Fruit fly (Drosophila melanogaster) whole organism, embryonic: ENCODE measurements around the gene Rtnl1.

Experiments used
- Abd-B ChIP-seq: fragments of 200-800 bp; sonication (Bioruptor generic); optimal IDR thresholded peaks from 2 replicates; lab custom pipeline; 2018; ENCODE audit warnings: missing biosample characterization, mild to moderate bottlenecking, missing genetic modification characterization, moderate library complexity
- Bteb2 ChIP-seq: fragments of 200-800 bp; sonication (Bioruptor generic); optimal IDR thresholded peaks from 2 replicates; lab custom pipeline; 2016; ENCODE audit warnings: missing biosample characterization, missing genetic modification characterization
- CG13296 ChIP-seq: fragments of 200-800 bp; sonication (Bioruptor generic); optimal IDR thresholded peaks from 3 replicates; lab custom pipeline; 2018; ENCODE audit warnings: missing biosample characterization, mild to moderate bottlenecking, missing genetic modification characterization
- CG13424 ChIP-seq: fragments of 200-800 bp; sonication (Bioruptor generic); optimal IDR thresholded peaks from 2 replicates; lab custom pipeline; 2019; ENCODE audit warnings: missing biosample characterization, mild to moderate bottlenecking, missing genetic modification characterization, moderate library complexity
- CG1647 ChIP-seq: fragments of 200-800 bp; sonication (Bioruptor generic); optimal IDR thresholded peaks from 3 replicates; lab custom pipeline; 2016; ENCODE audit warnings: missing biosample characterization, missing genetic modification characterization
- CG18599 ChIP-seq: fragments of 200-800 bp; sonication (Bioruptor generic); optimal IDR thresholded peaks from 3 replicates; lab custom pipeline; 2017; ENCODE audit warnings: missing biosample characterization, missing genetic modification characterization, mild to moderate bottlenecking, moderate library complexity, missing genetic modification reagents
- CG2889 ChIP-seq: fragments of 200-800 bp; sonication (Bioruptor generic); IDR thresholded peaks from 3 replicates; pipeline ENCODE4 v1.3.6; 2022; ENCODE audit warnings: missing biosample characterization, missing genetic modification characterization
- CG30403 ChIP-seq: fragments of 200-800 bp; sonication (Bioruptor generic); optimal IDR thresholded peaks from 3 replicates; lab custom pipeline; 2016; ENCODE audit warnings: missing biosample characterization, missing genetic modification characterization
- CG43689 ChIP-seq: fragments of 200-800 bp; sonication (Bioruptor generic); IDR thresholded peaks from 2 replicates; pipeline ENCODE4 v1.3.6; 2022; ENCODE audit warnings: missing biosample characterization, missing genetic modification characterization
- CG4404 ChIP-seq: fragments of 200-800 bp; sonication (Bioruptor generic); IDR thresholded peaks from 2 replicates; pipeline ENCODE4 v1.3.6; 2022; ENCODE audit warnings: missing biosample characterization, missing genetic modification characterization
- CG4730 ChIP-seq: fragments of 200-800 bp; sonication (Bioruptor generic); IDR thresholded peaks from 2 replicates; pipeline ENCODE4 v1.3.6; 2022; ENCODE audit warnings: missing biosample characterization, missing genetic modification characterization
- CG4820 ChIP-seq: fragments of 200-800 bp; sonication (Bioruptor generic); optimal IDR thresholded peaks from 3 replicates; lab custom pipeline; 2016; ENCODE audit warnings: missing biosample characterization, missing genetic modification characterization
- CG6254 ChIP-seq: fragments of 200-800 bp; sonication (Bioruptor generic); optimal IDR thresholded peaks from 3 replicates; lab custom pipeline; 2017; ENCODE audit warnings: mild to moderate bottlenecking, missing biosample characterization, missing genetic modification reagents, missing genetic modification characterization
- CG6683 ChIP-seq: fragments of 200-800 bp; sonication (Bioruptor generic); optimal IDR thresholded peaks from 2 replicates; lab custom pipeline; 2017; ENCODE audit warnings: missing biosample characterization, mild to moderate bottlenecking, missing genetic modification characterization, missing genetic modification reagents
- CG6689 ChIP-seq: fragments of 200-800 bp; sonication (Bioruptor generic); IDR thresholded peaks from 2 replicates; pipeline ENCODE4 v1.3.6; 2022; ENCODE audit warnings: missing biosample characterization, missing genetic modification characterization
- CG6765 ChIP-seq: fragments of 200-800 bp; sonication (Bioruptor generic); optimal IDR thresholded peaks from 3 replicates; lab custom pipeline; 2017; ENCODE audit warnings: missing biosample characterization, mild to moderate bottlenecking, missing genetic modification characterization
- CG7928 ChIP-seq: fragments of 200-800 bp; sonication (Bioruptor generic); optimal IDR thresholded peaks from 2 replicates; lab custom pipeline; 2017; ENCODE audit warnings: missing biosample characterization, mild to moderate bottlenecking, missing genetic modification characterization
- CG7963 ChIP-seq: fragments of 200-800 bp; sonication (Bioruptor generic); IDR thresholded peaks from 3 replicates; pipeline ENCODE4 v1.3.6; 2022; ENCODE audit warnings: missing biosample characterization, missing genetic modification characterization; ENCODE audit not compliant: partially characterized antibody
- CG8089 ChIP-seq: fragments of 200-800 bp; sonication (Bioruptor generic); optimal IDR thresholded peaks from 3 replicates; lab custom pipeline; 2016; ENCODE audit warnings: missing biosample characterization, missing genetic modification characterization
- CG9609 ChIP-seq: fragments of 200-800 bp; sonication (Bioruptor generic); optimal IDR thresholded peaks from 3 replicates; lab custom pipeline; 2016; ENCODE audit warnings: missing biosample characterization, missing genetic modification characterization
- Dip3 ChIP-seq: fragments of 200-800 bp; sonication (Bioruptor generic); optimal IDR thresholded peaks from 3 replicates; lab custom pipeline; 2016; ENCODE audit warnings: missing biosample characterization, missing genetic modification characterization
- Dll ChIP-seq: fragments of 200-800 bp; sonication (Bioruptor generic); IDR thresholded peaks from 4 replicates; pipeline ENCODE4 v1.3.6; 2022; ENCODE audit warnings: missing biosample characterization, missing genetic modification characterization; ENCODE audit not compliant: partially characterized antibody
- Eip74EF ChIP-seq, 2 experiments: fragments of 200-800 bp in 1 of 2; fragments of >200 bp in 1 of 2; sonication (Bioruptor generic) in 1 of 2; optimal IDR thresholded peaks; 2 replicates each; lab custom pipeline; 2017 to 2019; ENCODE audit warnings: missing biosample characterization in 2 of 2, missing genetic modification characterization in 2 of 2, mild to moderate bottlenecking in 1 of 2, moderate library complexity in 1 of 2
- HHEX ChIP-seq: fragments of 200-800 bp; sonication (Bioruptor generic); optimal IDR thresholded peaks from 3 replicates; lab custom pipeline; 2017; ENCODE audit warnings: missing biosample characterization, mild to moderate bottlenecking, missing genetic modification characterization, missing genetic modification reagents
- HLH54F ChIP-seq: fragments of 200-800 bp; sonication (Bioruptor generic); optimal IDR thresholded peaks from 3 replicates; lab custom pipeline; 2016; ENCODE audit warnings: missing biosample characterization, missing genetic modification characterization
- Hr78 ChIP-seq, 2 experiments: fragments of 200-800 bp in 1 of 2; fragments of >200 bp in 1 of 2; sonication (Bioruptor generic) in 1 of 2; optimal IDR thresholded peaks; 2 replicates each; lab custom pipeline; 2017 to 2019; ENCODE audit warnings: missing biosample characterization in 2 of 2, missing genetic modification characterization in 2 of 2, mild to moderate bottlenecking in 1 of 2, moderate library complexity in 1 of 2
- Lim3 ChIP-seq: fragments of 200-800 bp; sonication (Bioruptor generic); IDR thresholded peaks from 2 replicates; pipeline ENCODE4 v1.3.6; 2022; ENCODE audit warnings: missing biosample characterization, missing genetic modification characterization
- Meics ChIP-seq: fragments of 200-800 bp; sonication (Bioruptor generic); optimal IDR thresholded peaks from 2 replicates; lab custom pipeline; 2017; ENCODE audit warnings: missing biosample characterization, mild to moderate bottlenecking, missing genetic modification characterization
- NC2β ChIP-seq: fragments of 200-800 bp; sonication (Bioruptor generic); optimal IDR thresholded peaks from 2 replicates; lab custom pipeline; 2016; ENCODE audit warnings: missing biosample characterization, missing genetic modification characterization
- NK7.1 ChIP-seq: fragments of 200-800 bp; sonication (Bioruptor generic); optimal IDR thresholded peaks from 3 replicates; lab custom pipeline; 2016; ENCODE audit warnings: missing biosample characterization, missing genetic modification characterization
- Opbp ChIP-seq: fragments of 200-800 bp; sonication (Bioruptor generic); IDR thresholded peaks from 3 replicates; pipeline ENCODE4 v1.3.6; 2022; ENCODE audit warnings: missing biosample characterization, missing genetic modification characterization; ENCODE audit not compliant: partially characterized antibody
- Ravus ChIP-seq: fragments of 200-800 bp; sonication (Bioruptor generic); IDR thresholded peaks from 2 replicates; pipeline ENCODE4 v1.3.6; 2022; ENCODE audit warnings: missing biosample characterization, missing genetic modification characterization
- ato ChIP-seq: fragments of 200-800 bp; sonication (Bioruptor generic); IDR thresholded peaks from 2 replicates; pipeline ENCODE4 v1.3.6; 2022; ENCODE audit warnings: missing biosample characterization, missing genetic modification characterization; ENCODE audit not compliant: partially characterized antibody
- bigmax ChIP-seq: fragments of 200-800 bp; sonication (Bioruptor generic); optimal IDR thresholded peaks from 2 replicates; lab custom pipeline; 2018; ENCODE audit warnings: missing biosample characterization, mild to moderate bottlenecking, missing genetic modification characterization
- bowl ChIP-seq: fragments of 200-800 bp; sonication (Bioruptor generic); IDR thresholded peaks from 2 replicates; pipeline ENCODE4 v1.3.6; 2022; ENCODE audit warnings: missing biosample characterization, missing genetic modification characterization
- chn ChIP-seq: fragments of 200-800 bp; sonication (Bioruptor generic); optimal IDR thresholded peaks from 2 replicates; lab custom pipeline; 2016; ENCODE audit warnings: missing biosample characterization, missing genetic modification characterization
- crp ChIP-seq, 2 experiments: fragments of 200-800 bp; sonication (Bioruptor generic); optimal IDR thresholded peaks; 2 replicates in 1 of 2; 3 replicates in 1 of 2; lab custom pipeline; 2017; ENCODE audit warnings: missing biosample characterization in 2 of 2, missing genetic modification characterization in 2 of 2, mild to moderate bottlenecking in 1 of 2, moderate library complexity in 1 of 2
- disco-r ChIP-seq: fragments of 200-800 bp; sonication (Bioruptor generic); optimal IDR thresholded peaks from 2 replicates; lab custom pipeline; 2016; ENCODE audit warnings: missing biosample characterization, missing genetic modification characterization
- exex ChIP-seq: fragments of 200-800 bp; sonication (Bioruptor generic); optimal IDR thresholded peaks from 4 replicates; lab custom pipeline; 2018; ENCODE audit warnings: missing biosample characterization, mild to moderate bottlenecking, missing genetic modification characterization, moderate library complexity
- gce ChIP-seq: fragments of 200-800 bp; sonication (Bioruptor generic); IDR thresholded peaks from 3 replicates; pipeline ENCODE4 v1.3.6; 2022; ENCODE audit warnings: missing biosample characterization, missing genetic modification characterization
- grau ChIP-seq: fragments of 200-800 bp; optimal IDR thresholded peaks from 3 replicates; lab custom pipeline; 2019; ENCODE audit warnings: missing biosample characterization, mild to moderate bottlenecking, missing genetic modification characterization, moderate library complexity
- luna ChIP-seq: fragments of 200-800 bp; sonication (Bioruptor generic); optimal IDR thresholded peaks from 2 replicates; lab custom pipeline; 2016; ENCODE audit warnings: missing biosample characterization, missing genetic modification characterization
- schlank ChIP-seq: fragments of 200-800 bp; sonication (Bioruptor generic); optimal IDR thresholded peaks from 2 replicates; lab custom pipeline; 2018; ENCODE audit warnings: missing biosample characterization, mild to moderate bottlenecking, missing genetic modification characterization
- sens ChIP-seq: fragments of 200-800 bp; sonication (Bioruptor generic); peaks from one replicate; lab custom pipeline; 2016; ENCODE audit warnings: missing biosample characterization, missing genetic modification characterization
- stc ChIP-seq: fragments of 200-800 bp; sonication (Bioruptor generic); IDR thresholded peaks from 2 replicates; pipeline ENCODE4 v1.3.6; 2022; ENCODE audit warnings: missing biosample characterization, missing genetic modification characterization
- tx ChIP-seq: fragments of 200-800 bp; sonication (Bioruptor generic); optimal IDR thresholded peaks from 2 replicates; lab custom pipeline; 2016; ENCODE audit warnings: missing biosample characterization, missing genetic modification characterization
- unc-4 ChIP-seq: fragments of 200-800 bp; sonication (Bioruptor generic); IDR thresholded peaks from 2 replicates; pipeline ENCODE4 v1.3.6; 2022; ENCODE audit warnings: missing biosample characterization, missing genetic modification characterization; ENCODE audit not compliant: partially characterized antibody
- vfl ChIP-seq: fragments of 200-800 bp; sonication (Bioruptor generic); optimal IDR thresholded peaks from 2 replicates; lab custom pipeline; 2016; ENCODE audit warnings: missing biosample characterization, missing genetic modification characterization

Gene Rtnl1

DNA sequence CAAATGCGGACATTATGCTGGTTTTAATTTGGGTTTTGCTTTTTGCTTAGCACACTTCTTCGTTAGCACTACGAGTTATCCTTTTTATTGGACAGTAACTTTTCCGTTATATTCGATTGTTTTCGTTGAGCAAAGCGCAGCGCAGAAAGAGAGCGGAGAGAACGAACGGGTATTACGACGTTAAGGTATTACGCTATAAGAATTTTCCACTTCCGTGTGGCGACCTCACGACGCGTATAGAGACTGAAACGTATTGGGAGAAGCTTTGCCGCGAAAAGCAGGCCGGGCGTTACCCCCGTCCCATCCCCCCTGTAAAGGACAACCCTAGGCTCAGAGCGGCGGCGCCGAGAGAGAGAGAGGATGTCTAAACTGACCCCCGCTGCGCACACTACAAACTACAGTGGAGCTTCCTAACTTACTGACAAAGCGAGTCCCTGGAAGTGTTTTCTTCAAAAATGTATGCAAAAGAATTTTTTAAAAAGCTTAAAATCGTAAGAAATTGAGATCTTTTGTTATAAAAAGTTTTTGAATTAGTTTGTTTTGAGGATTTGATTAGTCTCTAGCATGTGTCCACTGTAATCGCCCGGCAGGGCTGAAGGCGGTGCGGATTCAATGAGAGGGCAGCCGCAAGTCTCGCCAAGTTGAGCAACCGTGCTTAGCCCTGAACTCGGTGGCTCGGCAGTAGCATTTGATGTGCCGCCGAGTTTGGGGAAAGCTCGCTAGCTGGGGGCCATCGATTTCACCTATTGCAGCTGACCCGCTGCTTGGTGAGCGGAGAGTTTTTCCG lies 4.7 kb downstream of the Rtnl1 start (continued):
- peak; percentile 95 for TF ChIP-seq HLH54F
- peak; percentile 88 for TF ChIP-seq CG43689 (GFP tag; lab: Robert Waterston, UW)
- TF ChIP-seq Dip3 (GFP tag; lab: Kevin White, UChicago), result peak; percentile 90
- no peak for TF ChIP-seq unc-4 (GFP tag; lab: Robert Waterston, UW)
- peak; percentile 90 for TF ChIP-seq Ravus (GFP tag; lab: Robert Waterston, UW)
- no peak for TF ChIP-seq CG7963
- TF ChIP-seq bigmax, result peak; percentile 56
- peak; percentile 93 for TF ChIP-seq CG9609 (GFP tag; lab: Kevin White, UChicago)
- peak; percentile 91 for TF ChIP-seq CG2889
- TF ChIP-seq NK7.1, result peak; percentile 91
- peak; percentile 84 for TF ChIP-seq Lim3 (GFP tag; lab: Robert Waterston, UW)
- TF ChIP-seq Meics, result peak; percentile 97
- peak; percentile 83 for TF ChIP-seq CG6254 (GFP tag; lab: Kevin White, UChicago)
- TF ChIP-seq chn (GFP tag; lab: Kevin White, UChicago), result peak; percentile 93
- TF ChIP-seq disco-r (GFP tag; lab: Kevin White, UChicago), result peak; percentile 86
- peak; percentile 84; the same call in 1 of the 2 replicates for TF ChIP-seq bowl
- peak; percentile 93 for TF ChIP-seq CG4404 (GFP tag; lab: Robert Waterston, UW)
- TF ChIP-seq schlank (tag; lab: Kevin White, UChicago), result peak; percentile 94
- TF ChIP-seq CG4730 (GFP tag; lab: Robert Waterston, UW), result peak; percentile 94
- peak; percentile 95 for TF ChIP-seq gce (GFP tag; lab: Robert Waterston, UW)
- TF ChIP-seq crp (GFP tag; optimal IDR thresholded peaks at IDR 0.05; lab: Kevin White, UChicago), result peak in 1 of 2 experiments; percentile 48
- no peak for TF ChIP-seq ato
- TF ChIP-seq CG30403, result peak; percentile 95
- TF ChIP-seq CG13296 (GFP tag; lab: Kevin White, UChicago), result peak; percentile 96
- peak; percentile 93 for TF ChIP-seq CG6683
- peak; percentile 86 for TF ChIP-seq CG6765 (GFP tag; lab: Kevin White, UChicago)
- TF ChIP-seq exex (tag; lab: Kevin White, UChicago), result peak; percentile 88
- peak; percentile 87 for TF ChIP-seq CG8089 (GFP tag; lab: Kevin White, UChicago)
- peak; percentile 92 for TF ChIP-seq CG1647 (GFP tag; lab: Kevin White, UChicago)
- TF ChIP-seq Abd-B (GFP tag; lab: Kevin White, UChicago), result peak; percentile 91
- TF ChIP-seq Dll (GFP tag; lab: Robert Waterston, UW), result no peak
- no peak for TF ChIP-seq Hr78 (GFP tag; optimal IDR thresholded peaks at IDR 0.05; lab: Kevin White, UChicago)
- TF ChIP-seq Bteb2 (GFP tag; lab: Kevin White, UChicago), result peak; percentile 95
- peak in 1 of 2 experiments; percentile 88 for TF ChIP-seq Eip74EF (GFP tag; optimal IDR thresholded peaks at IDR 0.05; lab: Kevin White, UChicago)
- TF ChIP-seq tx (GFP tag; lab: Kevin White, UChicago), result peak; percentile 94
- peak; percentile 90 for TF ChIP-seq NC2β (GFP tag; lab: Kevin White, UChicago)
- TF ChIP-seq HHEX (GFP tag; lab: Kevin White, UChicago), result peak; percentile 94
- peak; percentile 95 for TF ChIP-seq stc (GFP tag; lab: Robert Waterston, UW)
- peak; percentile 95 for TF ChIP-seq CG6689 (GFP tag; lab: Robert Waterston, UW)
- peak; percentile 93 for TF ChIP-seq luna (GFP tag; lab: Kevin White, UChicago)
- TF ChIP-seq vfl (GFP tag; lab: Kevin White, UChicago), result peak; percentile 94
- TF ChIP-seq grau (tag; lab: Kevin White, UChicago), result peak; percentile 99
- peak; percentile 99 for TF ChIP-seq sens (GFP tag; lab: Kevin White, UChicago)
- peak; percentile 95 for TF ChIP-seq CG13424 (tag; lab: Kevin White, UChicago)
- TF ChIP-seq CG7928 (GFP tag; lab: Kevin White, UChicago), result peak; percentile 80
- TF ChIP-seq CG4820 (GFP tag; lab: Kevin White, UChicago), result peak; percentile 92
- TF ChIP-seq CG18599 (GFP tag; lab: Kevin White, UChicago), result peak; percentile 99
- no peak for TF ChIP-seq Opbp (GFP tag; lab: Robert Waterston, UW)
